Worm (Caenorhabditis elegans): ENCODE data around the gene hhat-2.

hhat-2 gene

ce11 chrIV:14838095-14838494 is 9.2 kb upstream of the hhat-2 start (continued):
- TF ChIP-seq chd-7 (tag; optimal IDR thresholded peaks at IDR 0.05): no peak
- TF ChIP-seq madf-10 (tag; optimal IDR thresholded peaks at IDR 0.05): peak; percentile 75
- no peak for TF ChIP-seq C06A6.2 (GFP tag; conservative IDR thresholded peaks at IDR 0.05)
- no peak for TF ChIP-seq let-526 (GFP tag; IDR thresholded peaks at IDR 0.05)
- peak; percentile 72 for TF ChIP-seq D2030.7 (GFP tag; IDR thresholded peaks at IDR 0.05)
- peak; percentile 20 for TF ChIP-seq ccch-3 (GFP tag; optimal IDR thresholded peaks at IDR 0.05)
- no peak for TF ChIP-seq hlh-26 (GFP tag; conservative IDR thresholded peaks at IDR 0.05)
- no peak for TF ChIP-seq ztf-25 (GFP tag; IDR thresholded peaks at IDR 0.05)
- TF ChIP-seq T07F8.4 (tag; optimal IDR thresholded peaks at IDR 0.05): peak; percentile 68
- peak; percentile 60 for TF ChIP-seq dpff-1 (tag; optimal IDR thresholded peaks at IDR 0.05)
- no peak for TF ChIP-seq ceh-91 (GFP tag; IDR thresholded peaks at IDR 0.05)
- no peak for TF ChIP-seq aptf-3 (GFP tag; IDR thresholded peaks at IDR 0.05)
- peak; percentile 80 for TF ChIP-seq pbrm-1 (GFP tag; IDR thresholded peaks at IDR 0.05)
- no peak for TF ChIP-seq fkh-3 (tag; optimal IDR thresholded peaks at IDR 0.05)
- no peak for TF ChIP-seq cebp-2 (GFP tag; IDR thresholded peaks at IDR 0.05)
- TF ChIP-seq egl-44 (GFP tag; IDR thresholded peaks at IDR 0.05): no peak
- TF ChIP-seq snpc-4 (GFP tag; optimal IDR thresholded peaks at IDR 0.05): peak; percentile 90
- TF ChIP-seq snpc-4 (tag; optimal IDR thresholded peaks at IDR 0.05): peak; percentile 72 to 97 (median 94)
- no peak for TF ChIP-seq F23B12.7 (tag; optimal IDR thresholded peaks at IDR 0.05; ENCODE audit: insufficient read depth)
- TF ChIP-seq B0019.2 (GFP tag; conservative IDR thresholded peaks at IDR 0.05): no peak
- TF ChIP-seq ceh-27 (GFP tag; optimal IDR thresholded peaks at IDR 0.05): no peak
- TF ChIP-seq T26A5.8 (tag; optimal IDR thresholded peaks at IDR 0.05): no peak
- no peak for TF ChIP-seq hsf-1 (GFP tag; IDR thresholded peaks at IDR 0.05)
- TF ChIP-seq atf-7 (tag; optimal IDR thresholded peaks at IDR 0.05): no peak
- peak; percentile 81 for TF ChIP-seq ztf-18 (tag; optimal IDR thresholded peaks at IDR 0.05)
- TF ChIP-seq aptf-2 (GFP tag; conservative IDR thresholded peaks at IDR 0.05): no peak
- no peak for TF ChIP-seq athp-1 (tag; optimal IDR thresholded peaks at IDR 0.05)
- no peak for TF ChIP-seq lin-26 (GFP tag; IDR thresholded peaks at IDR 0.05)
- TF ChIP-seq zim-3 (tag; optimal IDR thresholded peaks at IDR 0.05): no peak
- TF ChIP-seq C17E4.6 (GFP tag; IDR thresholded peaks at IDR 0.05): peak; percentile 83; the same call in 1 of the 2 replicates
- TF ChIP-seq attf-3 (GFP tag; conservative IDR thresholded peaks at IDR 0.05): no peak; the same call in 1 of the 2 replicates
- TF ChIP-seq madf-8 (GFP tag; conservative IDR thresholded peaks at IDR 0.05): 0 out of 2 replicates have a peak, but pooled peaks have one; percentile 12
- TF ChIP-seq ztf-3 (GFP tag; optimal IDR thresholded peaks at IDR 0.05): no peak
- peak; percentile 62; the same call in 1 of the 2 replicates for TF ChIP-seq lir-1 (GFP tag; conservative IDR thresholded peaks at IDR 0.05)
- no peak for TF ChIP-seq ets-4 (GFP tag; optimal IDR thresholded peaks at IDR 0.05)
- TF ChIP-seq hmg-20 (GFP tag; IDR thresholded peaks at IDR 0.05): no peak
- TF ChIP-seq hlh-12 (tag; optimal IDR thresholded peaks at IDR 0.05): peak; percentile 38
- TF ChIP-seq Y56A3A.18 (GFP tag; IDR thresholded peaks at IDR 0.05): no peak; the same call in 1 of the 2 replicates
- TF ChIP-seq snpc-1.3 (tag; optimal IDR thresholded peaks at IDR 0.05; ENCODE audit: insufficient read depth): peak; percentile 44
- TF ChIP-seq tbp1 (GFP tag; optimal IDR thresholded peaks at IDR 0.05): peak; percentile 90
- peak in 1 of 3 experiments; percentile 80 for TF ChIP-seq lin-35 (GFP tag; optimal IDR thresholded peaks at IDR 0.05)
- no peak for TF ChIP-seq Y79H2A.3 (GFP tag; conservative IDR thresholded peaks at IDR 0.05)
- peak; percentile 79 for TF ChIP-seq die-1 (tag; optimal IDR thresholded peaks at IDR 0.05)
- no peak for TF ChIP-seq sea-2 (GFP tag; IDR thresholded peaks at IDR 0.05)
- TF ChIP-seq lsl-1 (GFP tag; optimal IDR thresholded peaks at IDR 0.05): peak; percentile 51
- peak; percentile 34 for TF ChIP-seq snpc-3.4 (tag; optimal IDR thresholded peaks at IDR 0.05)
- TF ChIP-seq F57C9.4 (tag; optimal IDR thresholded peaks at IDR 0.05): no peak
- TF ChIP-seq F37B4.10 (GFP tag; IDR thresholded peaks at IDR 0.05): no peak
- no peak for TF ChIP-seq lsy-27 (tag; optimal IDR thresholded peaks at IDR 0.05; ENCODE audit: borderline replicate concordance, insufficient read depth)

Measured in whole organism, young adult.